Worm (Caenorhabditis elegans) whole organism, young adult: ENCODE results near the gene R11D1.7.

Experiments used
- B0019.2 ChIP-seq: fragments of 200-800 bp; sonication (Bioruptor generic); conservative IDR thresholded peaks from 2 replicates; pipeline ENCODE4 v1.3.6; 2022; ENCODE audit warnings: missing genetic modification reagents, missing genetic modification characterization, missing compliant biosample characterization
- F22D6.2 ChIP-seq: sonication (generic microtip); optimal IDR thresholded peaks from 2 replicates; lab custom pipeline; 2016; ENCODE audit warnings: mild to moderate bottlenecking, missing genetic modification characterization, missing compliant biosample characterization
- F37B4.10 ChIP-seq: fragments of 200-800 bp; sonication (Bioruptor generic); IDR thresholded peaks from 2 replicates; pipeline ENCODE4 v1.3.6; 2022; ENCODE audit warnings: missing genetic modification characterization, missing compliant biosample characterization
- F55B11.4 ChIP-seq: sonication (generic microtip); optimal IDR thresholded peaks from 2 replicates; lab custom pipeline; 2016; ENCODE audit warnings: missing compliant biosample characterization, missing genetic modification characterization, borderline replicate concordance; ENCODE audit not compliant: insufficient read depth
- F57A8.1 ChIP-seq: fragments of 200-800 bp; sonication (Bioruptor generic); optimal IDR thresholded peaks from 2 replicates; lab custom pipeline; 2018; ENCODE audit warnings: mild to moderate bottlenecking, missing genetic modification characterization, moderate library complexity, missing compliant biosample characterization
- F57C9.4 ChIP-seq: sonication (generic microtip); optimal IDR thresholded peaks from 2 replicates; lab custom pipeline; 2017; ENCODE audit warnings: mild to moderate bottlenecking, missing genetic modification characterization, missing compliant biosample characterization
- K11D2.4 ChIP-seq: fragments of 200-800 bp; sonication (Bioruptor generic); IDR thresholded peaks from 2 replicates; pipeline ENCODE4 v1.3.6; 2022; ENCODE audit warnings: missing genetic modification reagents, missing genetic modification characterization, missing compliant biosample characterization
- Y53F4B.3 ChIP-seq: fragments of 200-800 bp; sonication (Bioruptor generic); IDR thresholded peaks from 2 replicates; pipeline ENCODE4 v1.3.6; 2022; ENCODE audit warnings: missing genetic modification reagents, missing genetic modification characterization, missing compliant biosample characterization
- Y53G8AR.9 ChIP-seq: fragments of 200-800 bp; sonication (Bioruptor generic); conservative IDR thresholded peaks from 2 replicates; pipeline ENCODE4 v1.3.6; 2022; ENCODE audit warnings: missing genetic modification reagents, missing genetic modification characterization, missing compliant biosample characterization
- Y67H2A.10 ChIP-seq: fragments of 200-800 bp; sonication (Bioruptor generic); conservative IDR thresholded peaks from 2 replicates; pipeline ENCODE4 v1.3.6; 2022; ENCODE audit warnings: missing genetic modification reagents, missing genetic modification characterization, missing compliant biosample characterization
- Y95B8A.8 ChIP-seq: fragments of 200-800 bp; sonication (Bioruptor generic); IDR thresholded peaks from 2 replicates; pipeline ENCODE4 v1.3.6; 2022; ENCODE audit warnings: missing genetic modification reagents, missing genetic modification characterization, missing compliant biosample characterization
- attf-5 ChIP-seq: fragments of 200-800 bp; sonication (Bioruptor generic); optimal IDR thresholded peaks from 2 replicates; lab custom pipeline; 2018; ENCODE audit warnings: mild to moderate bottlenecking, missing genetic modification characterization, missing compliant biosample characterization
- attf-6 ChIP-seq: fragments of 200-800 bp; sonication (Bioruptor generic); IDR thresholded peaks from 2 replicates; pipeline ENCODE4 v1.3.6; 2022; ENCODE audit warnings: missing genetic modification reagents, missing genetic modification characterization, missing compliant biosample characterization
- ccch-3 ChIP-seq: fragments of 200-800 bp; sonication (Bioruptor generic); optimal IDR thresholded peaks from 2 replicates; lab custom pipeline; 2018; ENCODE audit warnings: mild to moderate bottlenecking, missing genetic modification characterization, missing compliant biosample characterization
- cebp-1 ChIP-seq, 2 experiments: fragments of 200-800 bp in 1 of 2; sonication (Bioruptor generic) in 1 of 2; sonication (generic microtip) in 1 of 2; IDR thresholded peaks in 1 of 2; optimal IDR thresholded peaks in 1 of 2; 2 replicates each; pipeline versions ENCODE4 v1.3.6 to Lab custom; 2017 to 2022; ENCODE audit warnings: missing compliant biosample characterization in 2 of 2, missing genetic modification characterization in 2 of 2, mild to moderate bottlenecking in 1 of 2, missing genetic modification reagents in 1 of 2, moderate library complexity in 1 of 2
- ceh-100 ChIP-seq: fragments of 200-800 bp; sonication (Bioruptor generic); IDR thresholded peaks from 2 replicates; pipeline ENCODE4 v1.3.6; 2022; ENCODE audit warnings: missing genetic modification reagents, missing genetic modification characterization, missing compliant biosample characterization
- ceh-27 ChIP-seq: fragments of 200-800 bp; sonication (Bioruptor generic); optimal IDR thresholded peaks from 2 replicates; lab custom pipeline; 2018; ENCODE audit warnings: mild to moderate bottlenecking, missing genetic modification characterization, moderate library complexity, missing compliant biosample characterization
- dox-1 ChIP-seq: fragments of 200-800 bp; sonication (Bioruptor generic); IDR thresholded peaks from 2 replicates; pipeline ENCODE4 v1.3.6; 2022; ENCODE audit warnings: missing genetic modification reagents, missing genetic modification characterization, missing compliant biosample characterization
- egl-18 ChIP-seq: fragments of 200-800 bp; sonication (Bioruptor generic); IDR thresholded peaks from 2 replicates; pipeline ENCODE4 v1.3.6; 2022; ENCODE audit warnings: missing genetic modification reagents, missing genetic modification characterization, missing compliant biosample characterization
- egl-44 ChIP-seq: fragments of 200-800 bp; sonication (Bioruptor generic); IDR thresholded peaks from 2 replicates; pipeline ENCODE4 v1.3.6; 2022; ENCODE audit warnings: missing genetic modification reagents, missing genetic modification characterization, missing compliant biosample characterization
- hmg-1.2 ChIP-seq: fragments of 200-800 bp; sonication (Bioruptor generic); IDR thresholded peaks from 2 replicates; pipeline ENCODE4 v1.3.6; 2022; ENCODE audit warnings: missing genetic modification reagents, missing genetic modification characterization, missing compliant biosample characterization
- hrde-1 ChIP-seq: sonication (generic microtip); optimal IDR thresholded peaks from 2 replicates; lab custom pipeline; 2016; ENCODE audit warnings: missing genetic modification characterization, mild to moderate bottlenecking, missing compliant biosample characterization, moderate library complexity, missing genotype, missing genetic modification reagents, borderline replicate concordance
- lag-1 ChIP-seq: fragments of 200-800 bp; sonication (Bioruptor generic); IDR thresholded peaks from 2 replicates; pipeline ENCODE4 v1.3.6; 2022; ENCODE audit warnings: missing genetic modification reagents, missing genetic modification characterization, missing compliant biosample characterization
- let-607 ChIP-seq, 2 experiments: fragments of 200-800 bp in 1 of 2; sonication (Bioruptor generic) in 1 of 2; sonication (generic microtip) in 1 of 2; optimal IDR thresholded peaks; 2 replicates each; lab custom pipeline; 2016 to 2018; ENCODE audit warnings: mild to moderate bottlenecking in 2 of 2, missing compliant biosample characterization in 2 of 2, missing genetic modification characterization in 2 of 2, moderate library complexity in 2 of 2, missing genotype in 1 of 2
- madf-3 ChIP-seq: fragments of 200-800 bp; sonication (Bioruptor generic); IDR thresholded peaks from 2 replicates; pipeline ENCODE4 v1.3.6; 2022; ENCODE audit warnings: missing genetic modification reagents, missing genetic modification characterization, missing compliant biosample characterization
- madf-6 ChIP-seq: fragments of 200-800 bp; sonication (Bioruptor generic); IDR thresholded peaks from 2 replicates; pipeline ENCODE4 v1.3.6; 2022; ENCODE audit warnings: missing genetic modification reagents, missing genetic modification characterization, missing compliant biosample characterization
- madf-8 ChIP-seq: fragments of 200-800 bp; sonication (Bioruptor generic); conservative IDR thresholded peaks from 2 replicates; pipeline ENCODE4 v1.3.6; 2022; ENCODE audit warnings: missing genetic modification reagents, missing genetic modification characterization, missing compliant biosample characterization
- mcd-1 ChIP-seq: fragments of 200-800 bp; sonication (Bioruptor generic); IDR thresholded peaks from 2 replicates; pipeline ENCODE4 v1.3.6; 2022; ENCODE audit warnings: missing genetic modification reagents, missing genetic modification characterization, missing compliant biosample characterization
- mes-4 ChIP-seq: sonication (generic microtip); optimal IDR thresholded peaks from 2 replicates; lab custom pipeline; 2016; ENCODE audit warnings: missing genotype, missing genetic modification characterization, missing compliant biosample characterization
- mxl-1 ChIP-seq: sonication (generic microtip); optimal IDR thresholded peaks from 2 replicates; lab custom pipeline; 2016; ENCODE audit warnings: missing genetic modification characterization, missing compliant biosample characterization
- nfya-1 ChIP-seq: sonication (generic microtip); optimal IDR thresholded peaks from 2 replicates; lab custom pipeline; 2017; ENCODE audit warnings: antibody characterized with exemption, missing compliant biosample characterization, missing genetic modification characterization, borderline replicate concordance; ENCODE audit not compliant: insufficient read depth
- nfya-2 ChIP-seq: fragments of 200-800 bp; sonication (Bioruptor generic); IDR thresholded peaks from 2 replicates; pipeline ENCODE4 v1.3.6; 2022; ENCODE audit warnings: missing genetic modification reagents, missing genetic modification characterization, missing compliant biosample characterization
- nhr-80 ChIP-seq: sonication (generic microtip); optimal IDR thresholded peaks from 2 replicates; lab custom pipeline; 2016; ENCODE audit warnings: missing genetic modification characterization, missing compliant biosample characterization
- pha-4 ChIP-seq: fragments of 150-350 bp; sonication (generic microtip); optimal IDR thresholded peaks from 2 replicates; lab custom pipeline; 2014; ENCODE audit warnings: missing biosample characterization, missing genetic modification reagents, missing genetic modification characterization
- repo-1 ChIP-seq: sonication (generic microtip); optimal IDR thresholded peaks from 2 replicates; lab custom pipeline; 2017; ENCODE audit warnings: mild to moderate bottlenecking, missing genetic modification characterization, missing compliant biosample characterization
- rpc-1 ChIP-seq, 2 experiments: fragments of 150-350 bp in 1 of 2; sonication (generic microtip) in 1 of 2; optimal IDR thresholded peaks; 2 replicates each; lab custom pipeline; 2014 to 2018; ENCODE audit warnings: missing biosample characterization in 1 of 2, missing genetic modification characterization in 1 of 2, missing genetic modification reagents in 1 of 2, missing genotype in 1 of 2
- sea-2 ChIP-seq: fragments of 200-800 bp; sonication (Bioruptor generic); IDR thresholded peaks from 2 replicates; pipeline ENCODE4 v1.3.6; 2022; ENCODE audit warnings: missing genetic modification characterization, missing compliant biosample characterization
- snpc-3.4 ChIP-seq: sonication (generic microtip); optimal IDR thresholded peaks from 2 replicates; lab custom pipeline; 2017; ENCODE audit warnings: missing genetic modification characterization, mild to moderate bottlenecking, missing compliant biosample characterization, antibody characterized with exemption, moderate library complexity, missing genotype, missing genetic modification reagents
- unc-62 ChIP-seq: fragments of 150-350 bp; optimal IDR thresholded peaks from 2 replicates; lab custom pipeline; 2014; ENCODE audit warnings: missing biosample characterization, missing genetic modification reagents, missing genetic modification characterization
- xnd-1 ChIP-seq: sonication (generic microtip); optimal IDR thresholded peaks from 2 replicates; lab custom pipeline; 2016; ENCODE audit warnings: missing genotype, missing genetic modification reagents, missing genetic modification characterization, missing compliant biosample characterization
- zfh-2 ChIP-seq: fragments of 200-800 bp; sonication (Bioruptor generic); conservative IDR thresholded peaks from 2 replicates; pipeline ENCODE4 v1.3.6; 2022; ENCODE audit warnings: missing genetic modification reagents, missing genetic modification characterization, missing compliant biosample characterization
- ztf-18 ChIP-seq: sonication (generic microtip); optimal IDR thresholded peaks from 2 replicates; lab custom pipeline; 2016; ENCODE audit warnings: missing genotype, mild to moderate bottlenecking, missing genetic modification characterization, missing compliant biosample characterization
- ztf-25 ChIP-seq: fragments of 200-800 bp; sonication (Bioruptor generic); IDR thresholded peaks from 2 replicates; pipeline ENCODE4 v1.3.6; 2022; ENCODE audit warnings: missing genetic modification reagents, missing genetic modification characterization, missing compliant biosample characterization

Gene R11D1.7

DNA sequence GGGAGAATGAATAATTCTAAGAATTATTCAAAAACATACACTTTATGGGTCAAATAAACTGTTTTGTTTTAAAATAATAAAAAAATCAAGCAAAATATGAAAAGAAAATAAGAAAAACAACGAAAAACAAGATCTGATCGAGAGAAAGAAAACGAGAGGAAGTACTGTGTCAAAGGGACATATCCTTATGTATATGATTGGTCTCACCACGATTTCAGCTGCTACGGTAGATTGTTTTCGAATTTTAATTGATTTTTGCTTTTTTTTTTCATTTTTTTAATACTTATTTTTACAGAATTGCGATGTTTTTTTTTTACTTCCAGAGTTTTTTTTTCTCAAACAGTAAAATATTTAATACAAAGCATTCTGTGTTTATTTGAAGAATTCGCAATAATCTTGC lies 23.0 kb upstream of the R11D1.7 start (continued):
- TF ChIP-seq lag-1 (GFP tag; lab: Robert Waterston, UW) (no peak), rpc-1 (optimal IDR thresholded peaks at IDR 0.05; lab: Kevin White, UChicago) (no peak), rpc-1 (tag; optimal IDR thresholded peaks at IDR 0.05; lab: Kevin White, UChicago) (no peak), madf-6 (GFP tag; lab: Robert Waterston, UW) (peak; percentile 87), attf-6 (GFP tag; lab: Robert Waterston, UW) (no peak), F57A8.1 (GFP tag; lab: Kevin White, UChicago) (no peak), xnd-1 (tag; lab: Kevin White, UChicago) (peak; percentile 75), madf-3 (no peak), zfh-2 (GFP tag; lab: Robert Waterston, UW) (no peak), Y67H2A.10 (GFP tag; lab: Robert Waterston, UW) (no peak), hrde-1 (no peak), mxl-1 (tag; lab: Kevin White, UChicago) (no peak), nfya-1 (no peak), sea-2 (GFP tag; lab: Robert Waterston, UW) (no peak), dox-1 (GFP tag; lab: Robert Waterston, UW) (peak; percentile 40; the same call in 1 of the 2 replicates), madf-8 (GFP tag; lab: Robert Waterston, UW) (peak; percentile 63), repo-1 (tag; lab: Kevin White, UChicago) (no peak), B0019.2 (GFP tag; lab: Robert Waterston, UW) (no peak), ceh-27 (GFP tag; lab: Kevin White, UChicago) (no peak), ccch-3 (no peak), Y95B8A.8 (GFP tag; lab: Robert Waterston, UW) (no peak), F37B4.10 (GFP tag; lab: Robert Waterston, UW) (no peak), egl-44 (GFP tag; lab: Robert Waterston, UW) (no peak), snpc-3.4 (tag; lab: Kevin White, UChicago) (peak; percentile 0), nfya-2 (GFP tag; lab: Robert Waterston, UW) (no peak), K11D2.4 (no peak), F55B11.4 (tag; lab: Kevin White, UChicago) (no peak), egl-18 (GFP tag; lab: Robert Waterston, UW) (no peak), hmg-1.2 (no peak), ceh-100 (GFP tag; lab: Robert Waterston, UW) (no peak), Y53G8AR.9 (GFP tag; lab: Robert Waterston, UW) (no peak), let-607 (tag; optimal IDR thresholded peaks at IDR 0.05; lab: Kevin White, UChicago) (no peak), ztf-25 (GFP tag; lab: Robert Waterston, UW) (no peak), pha-4 (tag; lab: Kevin White, UChicago) (no peak), ztf-18 (no peak), unc-62 (GFP tag; lab: Kevin White, UChicago) (no peak), Y53F4B.3 (GFP tag; lab: Robert Waterston, UW) (no peak)

DNA sequence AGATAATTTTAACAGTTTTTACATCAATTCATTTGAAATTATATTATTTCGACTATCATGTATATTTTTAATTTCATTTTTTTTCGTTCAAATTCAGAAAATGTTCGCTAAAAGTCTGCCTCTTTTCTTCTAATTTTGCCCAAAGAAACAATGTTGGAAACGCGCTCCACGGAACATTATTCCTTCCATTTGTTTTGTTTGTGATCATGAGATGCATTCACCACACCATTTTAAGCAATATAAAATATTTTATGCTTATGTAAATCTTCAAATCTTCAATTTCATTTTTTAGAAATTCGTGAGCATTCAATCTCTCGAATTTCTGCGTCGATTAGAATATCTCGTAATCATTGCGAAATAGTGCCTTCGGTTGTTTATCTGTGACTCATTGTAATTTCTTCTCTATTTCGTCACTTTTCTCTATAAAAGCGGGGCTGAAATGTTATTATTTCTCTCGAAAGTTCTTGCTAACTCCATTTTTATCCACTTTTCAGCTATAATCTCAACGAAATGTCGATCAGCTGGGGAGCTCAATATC lies 22.4 kb upstream of the R11D1.7 start, which contains the start of gene istr-1:
TSS of gene istr-1 (plus strand) at position 495 of the 538 bp plus-strand sequence.
- TF ChIP-seq F57C9.4 (tag; lab: Kevin White, UChicago) (no peak), attf-6 (GFP tag; lab: Robert Waterston, UW) (no peak), nhr-80 (tag; lab: Kevin White, UChicago) (peak; percentile 23), mcd-1 (GFP tag; lab: Robert Waterston, UW) (0 out of 2 replicates have a peak, but pooled peaks have one; percentile 29), cebp-1 (GFP tag; IDR thresholded peaks at IDR 0.05; lab: Robert Waterston, UW) (peak; percentile 92), cebp-1 (tag; optimal IDR thresholded peaks at IDR 0.05; lab: Kevin White, UChicago) (peak; percentile 98), F22D6.2 (tag; lab: Kevin White, UChicago) (no peak), mes-4 (tag; lab: Kevin White, UChicago) (no peak), attf-5 (peak; percentile 44)
